Worm (Caenorhabditis elegans) whole organism, L1 larva: Measurements from ENCODE around the gene M01F1.8.
A peak's percentile ranks its signal among the peaks of the same experiment; 100 is the strongest.

Experiments
- C34B4.2 ChIP-seq: sonication (generic microtip); optimal IDR thresholded peaks from 2 replicates; lab custom pipeline; 2017; ENCODE audit warnings: mild to moderate bottlenecking, missing genetic modification characterization, missing compliant biosample characterization
- aly-2 ChIP-seq: fragments of 150-350 bp; optimal IDR thresholded peaks from 2 replicates; lab custom pipeline; 2014; ENCODE audit warnings: missing biosample characterization, missing genetic modification characterization
- ama-1 ChIP-seq: fragments of 150-350 bp; optimal IDR thresholded peaks from 2 replicates; lab custom pipeline; 2014
- ceh-8 ChIP-seq: fragments of 200-800 bp; sonication (Bioruptor generic); optimal IDR thresholded peaks from 2 replicates; lab custom pipeline; 2018; ENCODE audit warnings: mild to moderate bottlenecking, missing genetic modification characterization, moderate library complexity, missing compliant biosample characterization
- ceh-88 ChIP-seq: fragments of 200-800 bp; sonication (Bioruptor generic); IDR thresholded peaks from 2 replicates; pipeline ENCODE4 v1.3.6; 2022; ENCODE audit warnings: missing genetic modification characterization, missing compliant biosample characterization
- ces-1 ChIP-seq: fragments of 150-350 bp; optimal IDR thresholded peaks from 2 replicates; lab custom pipeline; 2014; ENCODE audit warnings: missing biosample characterization, missing genetic modification reagents, missing genetic modification characterization
- dpl-1 ChIP-seq, 3 experiments: fragments of 150-350 bp in 2 of 3; sonication (generic microtip) in 1 of 3; optimal IDR thresholded peaks; 2 replicates each; lab custom pipeline; 2014 to 2017; ENCODE audit warnings: missing biosample characterization in 3 of 3, missing genetic modification characterization in 3 of 3, missing genetic modification reagents in 3 of 3
- efl-1 ChIP-seq, 4 experiments: fragments of 150-350 bp; optimal IDR thresholded peaks in 3 of 4; peaks in 1 of 4; 1 replicate in 1 of 4; 2 replicates in 3 of 4; lab custom pipeline; 2014; ENCODE audit warnings: missing biosample characterization in 2 of 4, missing genetic modification characterization in 2 of 4, missing genetic modification reagents in 2 of 4
- efl-3 ChIP-seq: fragments of 200-800 bp; sonication (Bioruptor generic); optimal IDR thresholded peaks from 2 replicates; lab custom pipeline; 2018; ENCODE audit warnings: mild to moderate bottlenecking, missing genetic modification characterization, missing compliant biosample characterization
- elt-2 ChIP-seq: sonication (generic microtip); optimal IDR thresholded peaks from 2 replicates; lab custom pipeline; 2016; ENCODE audit warnings: missing genetic modification characterization, mild to moderate bottlenecking, inconsistent platforms, missing compliant biosample characterization, missing genetic modification reagents
- ets-5 ChIP-seq: fragments of 200-800 bp; sonication (Bioruptor generic); IDR thresholded peaks from 2 replicates; pipeline ENCODE4 v1.3.6; 2022; ENCODE audit warnings: missing genetic modification characterization, missing compliant biosample characterization
- fkh-10 ChIP-seq: sonication (generic microtip); optimal IDR thresholded peaks from 2 replicates; lab custom pipeline; 2017; ENCODE audit warnings: missing biosample characterization, missing genetic modification reagents, missing genetic modification characterization
- fkh-4 ChIP-seq: sonication (generic microtip); optimal IDR thresholded peaks from 2 replicates; lab custom pipeline; 2016; ENCODE audit warnings: missing compliant biosample characterization, missing genetic modification characterization, borderline replicate concordance
- fkh-8 ChIP-seq: sonication (generic microtip); optimal IDR thresholded peaks from 2 replicates; lab custom pipeline; 2016; ENCODE audit warnings: mild to moderate bottlenecking, missing genetic modification characterization, missing compliant biosample characterization
- fos-1 ChIP-seq: fragments of 150-350 bp; optimal IDR thresholded peaks from 2 replicates; lab custom pipeline; 2014; ENCODE audit warnings: missing biosample characterization, missing genetic modification characterization
- hlh-4 ChIP-seq: sonication (generic microtip); optimal IDR thresholded peaks from 2 replicates; lab custom pipeline; 2016; ENCODE audit warnings: mild to moderate bottlenecking, missing genetic modification characterization, missing compliant biosample characterization
- hpl-2 ChIP-seq: fragments of 150-350 bp; optimal IDR thresholded peaks from 2 replicates; lab custom pipeline; 2014; ENCODE audit warnings: missing biosample characterization, missing genetic modification reagents, missing genetic modification characterization
- irx-1 ChIP-seq: sonication (generic microtip); optimal IDR thresholded peaks from 2 replicates; lab custom pipeline; 2016; ENCODE audit warnings: missing genetic modification characterization, missing compliant biosample characterization
- isw-1 ChIP-seq: fragments of 200-800 bp; sonication (Bioruptor generic); IDR thresholded peaks from 2 replicates; pipeline ENCODE4 v1.3.6; 2022; ENCODE audit warnings: missing genetic modification characterization, missing compliant biosample characterization
- jun-1 ChIP-seq: fragments of 150-350 bp; optimal IDR thresholded peaks from 2 replicates; lab custom pipeline; 2014; ENCODE audit warnings: missing biosample characterization, missing genetic modification reagents, missing genetic modification characterization
- lin-15B ChIP-seq: fragments of 150-350 bp; sonication (generic microtip); optimal IDR thresholded peaks from 3 replicates; lab custom pipeline; 2014; ENCODE audit warnings: missing biosample characterization, missing genetic modification characterization
- lin-39 ChIP-seq: fragments of 150-350 bp; optimal IDR thresholded peaks from 2 replicates; lab custom pipeline; 2014; ENCODE audit warnings: missing biosample characterization, missing genetic modification reagents, missing genetic modification characterization
- mab-9 ChIP-seq: fragments of 200-800 bp; sonication (Bioruptor generic); IDR thresholded peaks from 2 replicates; pipeline ENCODE4 v1.3.6; 2022; ENCODE audit warnings: missing genetic modification reagents, missing genetic modification characterization, missing compliant biosample characterization
- mef-2 ChIP-seq: fragments of 150-350 bp; optimal IDR thresholded peaks from 2 replicates; lab custom pipeline; 2014; ENCODE audit warnings: missing biosample characterization, missing genetic modification characterization
- nhr-11 ChIP-seq: fragments of 150-350 bp; optimal IDR thresholded peaks from 2 replicates; lab custom pipeline; 2014; ENCODE audit warnings: missing biosample characterization, missing genetic modification characterization
- nhr-19 ChIP-seq: fragments of 200-800 bp; sonication (Bioruptor generic); conservative IDR thresholded peaks from 2 replicates; pipeline ENCODE4 v1.3.6; 2022; ENCODE audit warnings: missing genetic modification characterization, missing compliant biosample characterization
- nhr-20 ChIP-seq: sonication (generic microtip); optimal IDR thresholded peaks from 2 replicates; lab custom pipeline; 2016; ENCODE audit warnings: mild to moderate bottlenecking, missing genetic modification characterization, missing compliant biosample characterization
- nhr-237 ChIP-seq: fragments of 150-350 bp; optimal IDR thresholded peaks from 2 replicates; lab custom pipeline; 2014; ENCODE audit warnings: missing biosample characterization, missing genetic modification characterization
- nhr-47 ChIP-seq: sonication (generic microtip); optimal IDR thresholded peaks from 2 replicates; lab custom pipeline; 2016; ENCODE audit warnings: mild to moderate bottlenecking, missing genetic modification characterization, moderate library complexity, missing compliant biosample characterization
- nhr-71 ChIP-seq: sonication (generic microtip); optimal IDR thresholded peaks from 2 replicates; lab custom pipeline; 2016; ENCODE audit warnings: mild to moderate bottlenecking, missing genetic modification characterization, moderate library complexity, missing compliant biosample characterization
- nhr-76 ChIP-seq: sonication (generic microtip); optimal IDR thresholded peaks from 2 replicates; lab custom pipeline; 2017; ENCODE audit warnings: missing biosample characterization, missing genetic modification characterization
- nhr-77 ChIP-seq: fragments of 150-350 bp; optimal IDR thresholded peaks from 2 replicates; lab custom pipeline; 2014; ENCODE audit warnings: missing biosample characterization, missing genetic modification characterization
- nhr-84 ChIP-seq: sonication (generic microtip); optimal IDR thresholded peaks from 2 replicates; lab custom pipeline; 2017; ENCODE audit warnings: missing biosample characterization, missing genetic modification characterization
- nhr-90 ChIP-seq: sonication (generic microtip); optimal IDR thresholded peaks from 2 replicates; lab custom pipeline; 2016; ENCODE audit warnings: mild to moderate bottlenecking, missing genetic modification characterization, missing compliant biosample characterization; ENCODE audit not compliant: poor library complexity
- pax-3 ChIP-seq: fragments of 200-800 bp; sonication (Bioruptor generic); optimal IDR thresholded peaks from 2 replicates; lab custom pipeline; 2018; ENCODE audit warnings: mild to moderate bottlenecking, missing genetic modification characterization, moderate library complexity, missing compliant biosample characterization
- skn-1 ChIP-seq: fragments of 150-350 bp; optimal IDR thresholded peaks from 2 replicates; lab custom pipeline; 2014; ENCODE audit warnings: missing biosample characterization, missing genetic modification characterization
- snpc-4 ChIP-seq: fragments of 150-350 bp; optimal IDR thresholded peaks from 2 replicates; lab custom pipeline; 2014; ENCODE audit warnings: missing biosample characterization, missing genetic modification characterization
- swsn-7 ChIP-seq: sonication (generic microtip); optimal IDR thresholded peaks from 2 replicates; lab custom pipeline; 2016; ENCODE audit warnings: missing genetic modification characterization, missing compliant biosample characterization
- tbx-2 ChIP-seq: sonication (generic microtip); optimal IDR thresholded peaks from 2 replicates; lab custom pipeline; 2016; ENCODE audit warnings: missing genetic modification characterization, missing compliant biosample characterization
- tlp-1 ChIP-seq: fragments of 150-350 bp; optimal IDR thresholded peaks from 2 replicates; lab custom pipeline; 2014; ENCODE audit warnings: missing biosample characterization, missing genetic modification characterization
- unc-130 ChIP-seq: fragments of 150-350 bp; optimal IDR thresholded peaks from 2 replicates; lab custom pipeline; 2017; ENCODE audit warnings: missing biosample characterization, missing genetic modification characterization, inconsistent platforms
- unc-62 ChIP-seq: fragments of 150-350 bp; optimal IDR thresholded peaks from 2 replicates; lab custom pipeline; 2014; ENCODE audit warnings: missing biosample characterization, missing genetic modification reagents, missing genetic modification characterization
- unc-86 ChIP-seq: sonication (generic microtip); optimal IDR thresholded peaks from 2 replicates; lab custom pipeline; 2016; ENCODE audit warnings: missing genetic modification characterization, missing compliant biosample characterization
- zip-4 ChIP-seq: fragments of 200-800 bp; sonication (Bioruptor generic); optimal IDR thresholded peaks from 2 replicates; lab custom pipeline; 2018; ENCODE audit warnings: mild to moderate bottlenecking, missing genetic modification characterization, moderate library complexity, missing compliant biosample characterization
- ztf-4 ChIP-seq: fragments of 150-350 bp; optimal IDR thresholded peaks from 2 replicates; lab custom pipeline; 2014; ENCODE audit warnings: missing biosample characterization, missing genetic modification characterization

Gene M01F1.8

DNA sequence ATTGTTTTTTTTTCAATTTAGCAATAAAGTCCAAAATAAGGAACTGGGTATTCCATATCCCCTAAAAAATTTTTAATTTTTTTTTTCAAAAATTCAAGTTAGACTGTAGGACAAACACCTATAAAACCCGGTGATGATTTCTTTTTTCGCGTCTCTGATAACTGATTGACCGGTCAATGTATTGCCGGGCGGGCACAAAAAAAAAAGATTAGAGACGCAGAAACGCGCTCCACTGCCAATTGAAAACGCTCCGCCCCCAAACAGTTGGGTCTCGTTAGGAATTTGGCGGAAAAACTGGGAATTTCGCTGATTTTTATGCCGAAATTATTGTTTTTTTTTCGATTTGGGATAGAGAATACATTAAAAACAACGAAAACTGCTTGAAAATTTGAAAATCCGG is 34.0 kb downstream of the M01F1.8 start:
- TF ChIP-seq nhr-76 (tag; lab: Kevin White, UChicago) (no peak), ets-5 (GFP tag; lab: Robert Waterston, UW) (no peak), nhr-47 (tag; lab: Kevin White, UChicago) (no peak), skn-1 (tag; lab: Kevin White, UChicago) (no peak), irx-1 (tag; lab: Kevin White, UChicago) (no peak), elt-2 (tag; lab: Kevin White, UChicago) (no peak), dpl-1 (GFP tag; optimal IDR thresholded peaks at IDR 0.05; lab: Kevin White, UChicago) (no peak), ces-1 (GFP tag; lab: Kevin White, UChicago) (no peak), tbx-2 (tag; lab: Kevin White, UChicago) (no peak)
- TF ChIP-seq, all 84 proteins: peak for 0

DNA sequence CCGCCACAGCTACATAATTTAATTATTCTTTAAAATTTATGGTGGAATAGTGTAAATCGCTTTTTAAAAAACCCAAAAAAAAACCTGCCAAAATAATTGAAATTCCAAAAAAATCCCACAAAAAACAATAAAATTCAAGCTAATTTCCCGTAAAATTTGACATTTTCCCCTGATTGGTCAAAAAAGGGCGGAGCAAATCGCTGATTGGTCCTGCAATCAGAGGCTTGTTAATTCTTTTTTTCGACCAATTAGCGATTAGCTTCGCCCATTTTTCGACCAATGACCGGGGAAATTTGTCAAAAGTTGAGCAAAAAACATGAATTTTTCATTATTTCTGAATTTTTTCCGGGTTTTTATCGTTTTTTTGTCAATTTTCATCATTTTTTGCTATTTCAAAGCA is 35.3 kb downstream of the M01F1.8 start:
- TF ChIP-seq ces-1 (GFP tag; lab: Kevin White, UChicago), result no peak
- TF ChIP-seq nhr-84 (tag; lab: Kevin White, UChicago), result no peak
- no peak for TF ChIP-seq ztf-4 (tag; lab: Kevin White, UChicago)
- TF ChIP-seq mab-9, result no peak

DNA sequence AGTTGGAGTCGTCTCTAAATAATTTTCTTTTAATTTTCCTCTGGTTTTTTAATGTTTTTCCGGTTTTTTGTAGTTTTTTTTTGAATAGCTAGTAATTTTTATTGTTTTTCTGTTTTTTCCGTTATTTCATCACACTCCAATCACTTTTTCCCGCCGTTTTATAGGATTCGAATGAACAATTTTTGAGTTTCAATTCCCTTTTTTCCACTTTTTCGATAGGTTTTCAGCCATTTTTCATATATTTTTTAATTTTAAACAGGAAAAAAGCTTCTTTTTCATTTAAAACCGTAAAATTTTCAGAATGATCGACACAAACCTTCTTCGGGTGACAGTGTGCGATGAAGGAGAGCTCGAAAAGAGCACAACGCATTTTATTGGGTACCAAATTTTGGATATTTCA is 40.9 kb downstream of the M01F1.8 start, which contains the start of gene pph-6:
Gene pph-6 (plus strand): TSS at position 301 of the 400 bp plus-strand sequence.
- TF ChIP-seq efl-1 (optimal IDR thresholded peaks at IDR 0.05; lab: Kevin White, UChicago), result no peak
- TF ChIP-seq efl-1 (GFP tag; optimal IDR thresholded peaks at IDR 0.05 in 1 of 2; lab: Kevin White, UChicago), result peak in 1 of 2 experiments; percentile 82
- no peak for TF ChIP-seq nhr-76 (tag; lab: Kevin White, UChicago)

DNA sequence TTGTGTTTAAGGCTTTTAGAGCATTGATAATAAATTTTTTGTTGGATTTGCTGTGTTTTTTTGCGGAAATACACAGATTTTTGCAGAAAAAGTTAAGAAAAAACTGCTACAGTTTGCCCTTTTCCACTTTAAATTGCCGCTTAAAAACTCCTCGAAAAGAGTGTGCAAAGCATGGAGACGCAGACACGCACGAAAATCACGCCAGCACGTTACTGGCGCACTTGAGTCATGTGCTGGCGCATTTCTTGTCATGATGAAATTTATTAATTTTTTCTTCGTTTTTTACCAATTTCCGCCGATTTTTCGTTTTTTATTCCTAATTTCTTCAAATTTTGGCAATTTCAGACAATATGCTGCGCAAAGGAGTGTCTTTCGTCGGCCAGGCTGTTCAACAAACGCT is 42.3 kb downstream of the M01F1.8 start, which contains the start of gene C34C12.8:
Gene C34C12.8 (plus strand): TSS at position 346 of the 400 bp plus-strand sequence.
- TF ChIP-seq nhr-71 (tag; lab: Kevin White, UChicago), result peak; percentile 98
- TF ChIP-seq snpc-4, result peak; percentile 84
- peak; percentile 97 for TF ChIP-seq isw-1 (GFP tag; lab: Robert Waterston, UW)
- TF ChIP-seq hpl-2 (GFP tag; lab: Kevin White, UChicago), result peak; percentile 85
- peak; percentile 92 for TF ChIP-seq nhr-11 (tag; lab: Kevin White, UChicago)
- TF ChIP-seq unc-62, result peak; percentile 71
- TF ChIP-seq aly-2, result peak; percentile 90
- TF ChIP-seq C34B4.2 (tag; lab: Kevin White, UChicago), result peak; percentile 84
- peak; percentile 98 for TF ChIP-seq nhr-90 (tag; lab: Kevin White, UChicago)
- peak; percentile 81 for TF ChIP-seq mef-2 (tag; lab: Kevin White, UChicago)
- peak; percentile 97 for TF ChIP-seq nhr-20
- no peak for TF ChIP-seq tlp-1
- peak; percentile 94 for TF ChIP-seq fkh-8
- peak; percentile 87 for TF ChIP-seq zip-4 (GFP tag; lab: Kevin White, UChicago)
- peak; percentile 90 for TF ChIP-seq ceh-88 (GFP tag; lab: Robert Waterston, UW)
- peak; percentile 93 to 99 for TF ChIP-seq efl-1 (optimal IDR thresholded peaks at IDR 0.05; lab: Kevin White, UChicago)
- peak; percentile 96 to 100 for TF ChIP-seq efl-1 (GFP tag; optimal IDR thresholded peaks at IDR 0.05 in 1 of 2; lab: Kevin White, UChicago)
- TF ChIP-seq ceh-8 (GFP tag; lab: Kevin White, UChicago), result peak; percentile 92
- peak; percentile 97 for TF ChIP-seq lin-39 (tag; lab: Kevin White, UChicago)
- peak; percentile 86 for TF ChIP-seq fkh-10
- peak; percentile 95 for TF ChIP-seq mab-9
- TF ChIP-seq tbx-2 (tag; lab: Kevin White, UChicago), result peak; percentile 97
- TF ChIP-seq nhr-237 (tag; lab: Kevin White, UChicago), result peak; percentile 60
- TF ChIP-seq jun-1 (tag; lab: Kevin White, UChicago), result peak; percentile 95
- TF ChIP-seq lin-15B (tag; lab: Kevin White, UChicago), result peak; percentile 95
- peak; percentile 78 for TF ChIP-seq fkh-4 (tag; lab: Kevin White, UChicago)
- peak; percentile 89 for TF ChIP-seq elt-2 (tag; lab: Kevin White, UChicago)
- TF ChIP-seq nhr-77, result peak; percentile 88
- TF ChIP-seq dpl-1 (GFP tag; optimal IDR thresholded peaks at IDR 0.05; lab: Kevin White, UChicago), result peak; percentile 96 to 98 (median 97)
- peak; percentile 91 for TF ChIP-seq pax-3 (tag; lab: Kevin White, UChicago)
- peak; percentile 97 for TF ChIP-seq unc-86 (tag; lab: Kevin White, UChicago)
- TF ChIP-seq nhr-19 (GFP tag; lab: Robert Waterston, UW), result peak; percentile 97
- peak; percentile 91 for TF ChIP-seq ama-1 (lab: Kevin White, UChicago)
- TF ChIP-seq ces-1 (GFP tag; lab: Kevin White, UChicago), result no peak
- TF ChIP-seq fos-1 (tag; lab: Kevin White, UChicago), result peak; percentile 79
- peak; percentile 97 for TF ChIP-seq swsn-7 (tag; lab: Kevin White, UChicago)
- peak; percentile 57 for TF ChIP-seq efl-3 (GFP tag; lab: Kevin White, UChicago)
- no peak for TF ChIP-seq hlh-4
- peak; percentile 98 for TF ChIP-seq unc-130
